Fruit fly (Drosophila melanogaster) whole organism, embryonic: Measurements from ENCODE around the gene CG11726.

Source experiments
- Bgb ChIP-seq: fragments of 200-800 bp; sonication (Bioruptor generic); IDR thresholded peaks from 2 replicates; pipeline ENCODE4 v1.3.6; 2022; ENCODE audit warnings: missing biosample characterization, missing genetic modification characterization; ENCODE audit not compliant: partially characterized antibody
- CG10321 ChIP-seq: fragments of 200-800 bp; sonication (Bioruptor generic); IDR thresholded peaks from 2 replicates; pipeline ENCODE4 v1.3.6; 2022; ENCODE audit warnings: missing biosample characterization, missing genetic modification characterization
- CG12299 ChIP-seq: fragments of 200-800 bp; sonication (Bioruptor generic); optimal IDR thresholded peaks from 2 replicates; lab custom pipeline; 2018; ENCODE audit warnings: missing biosample characterization, mild to moderate bottlenecking, missing genetic modification characterization
- CG1233 ChIP-seq: fragments of 200-800 bp; sonication (Bioruptor generic); optimal IDR thresholded peaks from 4 replicates; lab custom pipeline; 2018; ENCODE audit warnings: missing biosample characterization, mild to moderate bottlenecking, missing genetic modification characterization
- CG12391 ChIP-seq: fragments of 200-800 bp; sonication (Bioruptor generic); optimal IDR thresholded peaks from 3 replicates; lab custom pipeline; 2018; ENCODE audit warnings: missing biosample characterization, mild to moderate bottlenecking, missing genetic modification characterization, moderate library complexity
- CG13424 ChIP-seq: fragments of 200-800 bp; sonication (Bioruptor generic); optimal IDR thresholded peaks from 2 replicates; lab custom pipeline; 2019; ENCODE audit warnings: missing biosample characterization, mild to moderate bottlenecking, missing genetic modification characterization, moderate library complexity
- CG14667 ChIP-seq: fragments of 200-800 bp; sonication (Bioruptor generic); IDR thresholded peaks from 2 replicates; pipeline ENCODE4 v1.3.6; 2022; ENCODE audit warnings: missing biosample characterization, missing genetic modification characterization
- CG15073 ChIP-seq: fragments of 200-800 bp; sonication (Bioruptor generic); optimal IDR thresholded peaks from 2 replicates; lab custom pipeline; 2016; ENCODE audit warnings: missing biosample characterization, missing genetic modification characterization
- CG17359 ChIP-seq: fragments of 200-800 bp; sonication (Bioruptor generic); optimal IDR thresholded peaks from 3 replicates; lab custom pipeline; 2018; ENCODE audit warnings: missing biosample characterization, mild to moderate bottlenecking, missing genetic modification characterization, moderate library complexity
- CG18476 ChIP-seq: fragments of 200-800 bp; sonication (Bioruptor generic); optimal IDR thresholded peaks from 2 replicates; lab custom pipeline; 2016; ENCODE audit warnings: missing biosample characterization, mild to moderate bottlenecking, missing genetic modification characterization
- CG30403 ChIP-seq: fragments of 200-800 bp; sonication (Bioruptor generic); optimal IDR thresholded peaks from 3 replicates; lab custom pipeline; 2016; ENCODE audit warnings: missing biosample characterization, missing genetic modification characterization
- CG3065 ChIP-seq: fragments of 200-800 bp; sonication (Bioruptor generic); optimal IDR thresholded peaks from 2 replicates; lab custom pipeline; 2016; ENCODE audit warnings: missing biosample characterization, missing genetic modification characterization
- CG3281 ChIP-seq: fragments of 200-800 bp; sonication (Bioruptor generic); optimal IDR thresholded peaks from 3 replicates; lab custom pipeline; 2017; ENCODE audit warnings: missing biosample characterization, mild to moderate bottlenecking, missing genetic modification characterization
- CG34224 ChIP-seq: fragments of 200-800 bp; sonication (Bioruptor generic); IDR thresholded peaks from 3 replicates; pipeline ENCODE4 v1.3.6; 2022; ENCODE audit warnings: missing biosample characterization, missing genetic modification characterization; ENCODE audit not compliant: partially characterized antibody
- CG34376 ChIP-seq: fragments of 200-800 bp; sonication (Bioruptor generic); optimal IDR thresholded peaks from 2 replicates; lab custom pipeline; 2018; ENCODE audit warnings: missing biosample characterization, mild to moderate bottlenecking, missing genetic modification characterization
- CG3726 ChIP-seq: fragments of 200-800 bp; sonication (Bioruptor generic); IDR thresholded peaks from 3 replicates; pipeline ENCODE4, ENCODE4 v1.3.6; 2022; ENCODE audit warnings: missing biosample characterization, missing genetic modification characterization
- CG9215 ChIP-seq: fragments of 200-800 bp; sonication (Bioruptor generic); IDR thresholded peaks from 2 replicates; pipeline ENCODE4 v1.3.6; 2022; ENCODE audit warnings: missing biosample characterization, missing genetic modification characterization
- Camta ChIP-seq: fragments of 200-800 bp; sonication (Bioruptor generic); optimal IDR thresholded peaks from 2 replicates; lab custom pipeline; 2016; ENCODE audit warnings: missing biosample characterization, missing genetic modification characterization
- Dek ChIP-seq: fragments of 200-800 bp; sonication (Bioruptor generic); optimal IDR thresholded peaks from 3 replicates; lab custom pipeline; 2019; ENCODE audit warnings: missing biosample characterization, mild to moderate bottlenecking, missing genetic modification characterization, moderate library complexity
- Dip2 ChIP-seq: fragments of 200-800 bp; sonication (Bioruptor generic); IDR thresholded peaks from 2 replicates; pipeline ENCODE4 v1.3.6; 2022; ENCODE audit warnings: missing biosample characterization, missing genetic modification characterization
- Elba2 ChIP-seq: fragments of 200-800 bp; sonication (Bioruptor generic); optimal IDR thresholded peaks from 3 replicates; lab custom pipeline; 2016; ENCODE audit warnings: missing biosample characterization, missing genetic modification characterization
- Fer1 ChIP-seq: fragments of 200-800 bp; sonication (Bioruptor generic); optimal IDR thresholded peaks from 2 replicates; lab custom pipeline; 2017; ENCODE audit warnings: missing biosample characterization, mild to moderate bottlenecking, missing genetic modification characterization
- HHEX ChIP-seq: fragments of 200-800 bp; sonication (Bioruptor generic); optimal IDR thresholded peaks from 3 replicates; lab custom pipeline; 2017; ENCODE audit warnings: missing biosample characterization, mild to moderate bottlenecking, missing genetic modification characterization, missing genetic modification reagents
- MBD-R2 ChIP-seq: fragments of 200-800 bp; sonication (Bioruptor generic); IDR thresholded peaks from 2 replicates; pipeline ENCODE4 v1.3.6; 2022; ENCODE audit warnings: missing biosample characterization, missing genetic modification characterization
- Mes4 ChIP-seq: fragments of 200-800 bp; sonication (Bioruptor generic); optimal IDR thresholded peaks from 2 replicates; lab custom pipeline; 2016; ENCODE audit warnings: missing biosample characterization, missing genetic modification characterization
- Rx ChIP-seq: fragments of 200-800 bp; sonication (Bioruptor generic); IDR thresholded peaks from 2 replicates; pipeline ENCODE4 v1.3.6; 2022; ENCODE audit warnings: missing biosample characterization, missing genetic modification characterization
- TFAM ChIP-seq: fragments of 200-800 bp; sonication (Bioruptor generic); optimal IDR thresholded peaks from 2 replicates; lab custom pipeline; 2017; ENCODE audit warnings: missing biosample characterization, missing genetic modification characterization, inconsistent platforms
- Xrp1 ChIP-seq: fragments of 200-800 bp; sonication (Bioruptor generic); IDR thresholded peaks from 2 replicates; pipeline ENCODE4 v1.3.6; 2022; ENCODE audit warnings: missing biosample characterization, missing genetic modification characterization
- az2 ChIP-seq: fragments of 200-800 bp; sonication (Bioruptor generic); optimal IDR thresholded peaks from 3 replicates; lab custom pipeline; 2016; ENCODE audit warnings: missing biosample characterization, missing genetic modification characterization
- bowl ChIP-seq: fragments of 200-800 bp; sonication (Bioruptor generic); IDR thresholded peaks from 2 replicates; pipeline ENCODE4 v1.3.6; 2022; ENCODE audit warnings: missing biosample characterization, missing genetic modification characterization
- btn ChIP-seq: fragments of 200-800 bp; sonication (Bioruptor generic); optimal IDR thresholded peaks from 2 replicates; lab custom pipeline; 2016; ENCODE audit warnings: missing biosample characterization, missing genetic modification characterization
- cato ChIP-seq: fragments of 200-800 bp; sonication (Bioruptor generic); optimal IDR thresholded peaks from 2 replicates; lab custom pipeline; 2016; ENCODE audit warnings: missing biosample characterization, missing genetic modification characterization, borderline replicate concordance
- chif ChIP-seq, 2 experiments: fragments of 200-800 bp; sonication (Bioruptor generic); optimal IDR thresholded peaks; 3 replicates each; lab custom pipeline; 2016; ENCODE audit warnings: missing biosample characterization in 2 of 2, missing genetic modification characterization in 2 of 2
- crp ChIP-seq, 2 experiments: fragments of 200-800 bp; sonication (Bioruptor generic); optimal IDR thresholded peaks; 2 replicates in 1 of 2; 3 replicates in 1 of 2; lab custom pipeline; 2017; ENCODE audit warnings: missing biosample characterization in 2 of 2, missing genetic modification characterization in 2 of 2, mild to moderate bottlenecking in 1 of 2, moderate library complexity in 1 of 2
- ftz-f1 ChIP-seq: fragments of 200-800 bp; sonication (Bioruptor generic); optimal IDR thresholded peaks from 2 replicates; lab custom pipeline; 2016; ENCODE audit warnings: missing biosample characterization, missing genetic modification characterization
- grn ChIP-seq: fragments of 200-800 bp; sonication (Bioruptor generic); optimal IDR thresholded peaks from 3 replicates; lab custom pipeline; 2017; ENCODE audit warnings: missing biosample characterization, missing genetic modification characterization
- her ChIP-seq: fragments of 200-800 bp; sonication (Bioruptor generic); optimal IDR thresholded peaks from 2 replicates; lab custom pipeline; 2016; ENCODE audit warnings: missing biosample characterization, missing genetic modification characterization
- jigr1 ChIP-seq: fragments of 200-800 bp; sonication (Bioruptor generic); IDR thresholded peaks from 3 replicates; pipeline ENCODE4 v1.3.6; 2022; ENCODE audit warnings: missing biosample characterization, missing genetic modification characterization
- jing ChIP-seq: fragments of 200-800 bp; sonication (Bioruptor generic); optimal IDR thresholded peaks from 2 replicates; lab custom pipeline; 2018; ENCODE audit warnings: missing biosample characterization, mild to moderate bottlenecking, missing genetic modification characterization
- lbe ChIP-seq: fragments of 200-800 bp; sonication (Bioruptor generic); optimal IDR thresholded peaks from 2 replicates; lab custom pipeline; 2016; ENCODE audit warnings: missing biosample characterization, mild to moderate bottlenecking, missing genetic modification characterization
- mirr ChIP-seq: fragments of 200-800 bp; sonication (Bioruptor generic); optimal IDR thresholded peaks from 3 replicates; lab custom pipeline; 2018; ENCODE audit warnings: missing biosample characterization, mild to moderate bottlenecking, missing genetic modification characterization
- nom ChIP-seq: fragments of 200-800 bp; sonication (Bioruptor generic); optimal IDR thresholded peaks from 2 replicates; lab custom pipeline; 2017; ENCODE audit warnings: missing biosample characterization, missing genetic modification characterization, mild to moderate bottlenecking, moderate library complexity, missing genetic modification reagents
- phol ChIP-seq: fragments of 200-800 bp; sonication (Bioruptor generic); optimal IDR thresholded peaks from 3 replicates; lab custom pipeline; 2018; ENCODE audit warnings: missing biosample characterization, mild to moderate bottlenecking, missing genetic modification characterization, moderate library complexity
- pnt ChIP-seq: fragments of 200-800 bp; sonication (Bioruptor generic); optimal IDR thresholded peaks from 3 replicates; lab custom pipeline; 2016; ENCODE audit warnings: missing biosample characterization, missing genetic modification characterization
- sc ChIP-seq, 3 experiments: fragments of >200 bp in 2 of 3; fragments of 200-800 bp in 1 of 3; sonication (Bioruptor generic) in 1 of 3; optimal IDR thresholded peaks; 2 replicates in 2 of 3; 3 replicates in 1 of 3; lab custom pipeline; 2017; ENCODE audit warnings: mild to moderate bottlenecking in 1 of 3, missing biosample characterization in 1 of 3, missing genetic modification characterization in 1 of 3, missing genetic modification reagents in 1 of 3
- slbo ChIP-seq: fragments of 200-800 bp; sonication (Bioruptor generic); IDR thresholded peaks from 2 replicates; pipeline ENCODE4 v1.3.6; 2022; ENCODE audit warnings: missing biosample characterization, missing genetic modification characterization
- slou ChIP-seq: fragments of 200-800 bp; sonication (Bioruptor generic); optimal IDR thresholded peaks from 3 replicates; lab custom pipeline; 2016; ENCODE audit warnings: missing biosample characterization, missing genetic modification characterization
- unc-4 ChIP-seq: fragments of 200-800 bp; sonication (Bioruptor generic); IDR thresholded peaks from 2 replicates; pipeline ENCODE4 v1.3.6; 2022; ENCODE audit warnings: missing biosample characterization, missing genetic modification characterization; ENCODE audit not compliant: partially characterized antibody
- vnd ChIP-seq: fragments of 200-800 bp; sonication (Bioruptor generic); IDR thresholded peaks from 3 replicates; pipeline ENCODE4 v1.3.6; 2022; ENCODE audit warnings: missing biosample characterization, missing genetic modification characterization; ENCODE audit not compliant: partially characterized antibody

Gene CG11726

DNA sequence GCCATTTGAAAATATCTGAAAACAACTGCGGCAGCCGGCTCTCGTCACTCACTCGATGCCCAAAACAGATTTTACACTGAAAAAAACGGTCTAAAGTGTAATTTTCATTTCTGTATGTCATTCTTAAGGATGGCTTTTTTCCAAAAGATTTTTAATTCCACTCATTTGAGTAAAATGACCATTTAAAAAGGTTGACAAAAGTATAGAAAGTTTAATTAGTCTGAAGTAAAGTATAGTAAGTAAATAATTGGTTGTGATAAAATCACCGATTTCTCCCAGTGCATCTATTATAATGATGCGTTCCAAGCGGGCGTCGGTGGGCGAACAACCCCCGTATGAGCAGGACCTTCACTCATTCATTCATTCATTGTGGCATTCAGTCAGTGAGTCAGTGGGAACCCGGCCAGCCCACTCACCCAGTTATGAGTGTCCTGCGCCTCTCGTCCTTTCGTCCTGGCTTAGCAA lies 27.9 kb downstream of the CG11726 start (continued):
- TF ChIP-seq TFAM (GFP tag; lab: Kevin White, UChicago) (peak; percentile 14), jigr1 (GFP tag; lab: Robert Waterston, UW) (peak; percentile 38; the same call in 1 of the 3 replicates), CG1233 (GFP tag; lab: Kevin White, UChicago) (peak; percentile 76), CG12391 (peak; percentile 78), slbo (peak; percentile 67), Xrp1 (GFP tag; lab: Robert Waterston, UW) (peak; percentile 95), vnd (0 out of 3 replicates have a peak, but pooled peaks have one; percentile 30), btn (GFP tag; lab: Kevin White, UChicago) (peak; percentile 6), grn (GFP tag; lab: Kevin White, UChicago) (no peak), jing (GFP tag; lab: Kevin White, UChicago) (peak; percentile 15), her (GFP tag; lab: Kevin White, UChicago) (no peak), Fer1 (GFP tag; lab: Kevin White, UChicago) (peak; percentile 81), slou (no peak), CG3281 (GFP tag; lab: Kevin White, UChicago) (peak; percentile 57), MBD-R2 (GFP tag; lab: Robert Waterston, UW) (peak; percentile 32; the same call in 1 of the 2 replicates), unc-4 (GFP tag; lab: Robert Waterston, UW) (no peak), CG9215 (GFP tag; lab: Robert Waterston, UW) (peak; percentile 47; the same call in 1 of the 2 replicates), chif (GFP tag; optimal IDR thresholded peaks at IDR 0.05; lab: Kevin White, UChicago) (peak; percentile 28 to 73), Mes4 (GFP tag; lab: Kevin White, UChicago) (peak; percentile 56), CG13424 (tag; lab: Kevin White, UChicago) (peak; percentile 65), CG17359 (tag; lab: Kevin White, UChicago) (peak; percentile 82), Dek (tag; lab: Kevin White, UChicago) (no peak), cato (no peak), CG14667 (GFP tag; lab: Robert Waterston, UW) (peak; percentile 52; the same call in 1 of the 2 replicates), CG34376 (peak; percentile 24), CG34224 (GFP tag; lab: Robert Waterston, UW) (no peak), Rx (GFP tag; lab: Robert Waterston, UW) (peak; percentile 67), CG18476 (GFP tag; lab: Kevin White, UChicago) (peak; percentile 78), CG3726 (GFP tag; lab: Robert Waterston, UW) (peak; percentile 78; the same call in 1 of the 3 replicates), CG3065 (GFP tag; lab: Kevin White, UChicago) (no peak), bowl (GFP tag; lab: Robert Waterston, UW) (no peak), sc (optimal IDR thresholded peaks at IDR 0.05; lab: Kevin White, UChicago) (no peak), sc (GFP tag; optimal IDR thresholded peaks at IDR 0.05; lab: Kevin White, UChicago) (peak; percentile 64), phol (tag; lab: Kevin White, UChicago) (peak; percentile 89), crp (GFP tag; optimal IDR thresholded peaks at IDR 0.05; lab: Kevin White, UChicago) (peak in 1 of 2 experiments; percentile 18), pnt (peak; percentile 68), Bgb (GFP tag; lab: Robert Waterston, UW) (no peak), CG12299 (peak; percentile 42), ftz-f1 (no peak), HHEX (GFP tag; lab: Kevin White, UChicago) (peak; percentile 70), CG15073 (GFP tag; lab: Kevin White, UChicago) (no peak), CG10321 (GFP tag; lab: Robert Waterston, UW) (no peak), CG30403 (GFP tag; lab: Kevin White, UChicago) (peak; percentile 80), Camta (GFP tag; lab: Kevin White, UChicago) (peak; percentile 14), lbe (GFP tag; lab: Kevin White, UChicago) (no peak), mirr (GFP tag; lab: Kevin White, UChicago) (no peak), az2 (GFP tag; lab: Kevin White, UChicago) (peak; percentile 60), Elba2 (GFP tag; lab: Kevin White, UChicago) (no peak), nom (no peak), Dip2 (GFP tag; lab: Robert Waterston, UW) (0 out of 2 replicates have a peak, but pooled peaks have one; percentile 14)
